Worm (Caenorhabditis elegans): ENCODE data around the gene col-122.

DNA sequence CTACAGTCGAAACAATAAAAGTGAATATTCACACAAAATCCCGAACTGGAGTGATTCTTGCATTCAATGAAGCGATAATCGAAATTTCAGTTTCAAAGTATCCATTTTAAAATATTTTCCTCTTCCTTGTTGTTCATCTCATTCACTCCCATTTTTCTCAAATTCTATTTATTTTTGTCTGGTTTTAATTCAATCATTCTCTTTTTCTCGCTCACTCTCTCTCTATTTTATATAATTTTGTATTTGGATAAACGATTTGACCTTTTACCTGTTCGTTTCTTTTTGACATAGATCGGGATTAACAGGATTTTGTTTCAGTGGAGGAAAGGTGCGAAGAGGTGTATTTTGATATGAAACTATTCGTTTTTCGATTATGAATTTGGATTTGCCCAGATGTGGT lies 17.2 kb upstream of the col-122 start, which contains the start of gene T05A1.5:
- TF ChIP-seq nhr-28 (tag; optimal IDR thresholded peaks at IDR 0.05) (no peak), elt-3 (tag; optimal IDR thresholded peaks at IDR 0.05) (no peak), fkh-10 (GFP tag; optimal IDR thresholded peaks at IDR 0.05) (no peak), jun-1 (tag; optimal IDR thresholded peaks at IDR 0.05) (no peak), ceh-88 (GFP tag; IDR thresholded peaks at IDR 0.05) (no peak), sup-37 (GFP tag; optimal IDR thresholded peaks at IDR 0.05) (no peak), tbx-2 (tag; optimal IDR thresholded peaks at IDR 0.05) (no peak), snpc-4 (tag; optimal IDR thresholded peaks at IDR 0.05) (no peak), mef-2 (tag; optimal IDR thresholded peaks at IDR 0.05) (no peak), dpl-1 (GFP tag; optimal IDR thresholded peaks at IDR 0.05) (no peak), aly-2 (tag; optimal IDR thresholded peaks at IDR 0.05) (no peak), lin-39 (tag; optimal IDR thresholded peaks at IDR 0.05) (no peak)

Measured in whole organism, L1 larva.